Worm (Caenorhabditis elegans) whole organism, L1 larva: ENCODE measurements around the gene Y73B6BL.12.

ENCODE experiments used
- C04F5.9 ChIP-seq: sonication (generic microtip); optimal IDR thresholded peaks from 2 replicates; lab custom pipeline; 2016; ENCODE audit warnings: missing genetic modification characterization, missing compliant biosample characterization
- C16A3.4 ChIP-seq: fragments of 150-350 bp; optimal IDR thresholded peaks from 2 replicates; lab custom pipeline; 2014; ENCODE audit warnings: missing biosample characterization, missing genetic modification characterization
- C34B4.2 ChIP-seq: sonication (generic microtip); optimal IDR thresholded peaks from 2 replicates; lab custom pipeline; 2017; ENCODE audit warnings: mild to moderate bottlenecking, missing genetic modification characterization, missing compliant biosample characterization
- F16B12.6 ChIP-seq: fragments of 150-350 bp; optimal IDR thresholded peaks from 2 replicates; lab custom pipeline; 2014; ENCODE audit warnings: missing biosample characterization, missing genetic modification characterization
- aha-1 ChIP-seq: fragments of 150-350 bp; optimal IDR thresholded peaks from 2 replicates; lab custom pipeline; 2014; ENCODE audit warnings: missing biosample characterization, missing genetic modification characterization
- alr-1 ChIP-seq: fragments of 200-800 bp; sonication (Bioruptor generic); optimal IDR thresholded peaks from 2 replicates; lab custom pipeline; 2018; ENCODE audit warnings: borderline replicate concordance, mild to moderate bottlenecking, missing genetic modification characterization, missing compliant biosample characterization
- aly-2 ChIP-seq: fragments of 150-350 bp; optimal IDR thresholded peaks from 2 replicates; lab custom pipeline; 2014; ENCODE audit warnings: missing biosample characterization, missing genetic modification characterization
- ama-1 ChIP-seq: fragments of 150-350 bp; optimal IDR thresholded peaks from 2 replicates; lab custom pipeline; 2014
- ceh-63 ChIP-seq: fragments of 200-800 bp; sonication (Bioruptor generic); optimal IDR thresholded peaks from 2 replicates; lab custom pipeline; 2018; ENCODE audit warnings: mild to moderate bottlenecking, missing genetic modification characterization, missing compliant biosample characterization
- ceh-88 ChIP-seq: fragments of 200-800 bp; sonication (Bioruptor generic); IDR thresholded peaks from 2 replicates; pipeline ENCODE4 v1.3.6; 2022; ENCODE audit warnings: missing genetic modification characterization, missing compliant biosample characterization
- dpl-1 ChIP-seq, 3 experiments: fragments of 150-350 bp in 2 of 3; sonication (generic microtip) in 1 of 3; optimal IDR thresholded peaks; 2 replicates each; lab custom pipeline; 2014 to 2017; ENCODE audit warnings: missing biosample characterization in 3 of 3, missing genetic modification characterization in 3 of 3, missing genetic modification reagents in 3 of 3
- efl-1 ChIP-seq, 4 experiments: fragments of 150-350 bp; optimal IDR thresholded peaks in 3 of 4; peaks in 1 of 4; 1 replicate in 1 of 4; 2 replicates in 3 of 4; lab custom pipeline; 2014; ENCODE audit warnings: missing biosample characterization in 2 of 4, missing genetic modification characterization in 2 of 4, missing genetic modification reagents in 2 of 4
- elt-2 ChIP-seq: sonication (generic microtip); optimal IDR thresholded peaks from 2 replicates; lab custom pipeline; 2016; ENCODE audit warnings: missing genetic modification characterization, mild to moderate bottlenecking, inconsistent platforms, missing compliant biosample characterization, missing genetic modification reagents
- elt-3 ChIP-seq, 6 experiments: fragments of 150-350 bp in 1 of 6; sonication (generic microtip); optimal IDR thresholded peaks; 2 replicates each; lab custom pipeline; 2017 to 2018; ENCODE audit warnings: missing biosample characterization in 6 of 6, missing genetic modification characterization in 6 of 6, inconsistent platforms in 1 of 6
- ets-5 ChIP-seq: fragments of 200-800 bp; sonication (Bioruptor generic); IDR thresholded peaks from 2 replicates; pipeline ENCODE4 v1.3.6; 2022; ENCODE audit warnings: missing genetic modification characterization, missing compliant biosample characterization
- fos-1 ChIP-seq: fragments of 150-350 bp; optimal IDR thresholded peaks from 2 replicates; lab custom pipeline; 2014; ENCODE audit warnings: missing biosample characterization, missing genetic modification characterization
- hlh-17 ChIP-seq: fragments of 200-800 bp; sonication (Bioruptor generic); optimal IDR thresholded peaks from 2 replicates; lab custom pipeline; 2018; ENCODE audit warnings: missing genetic modification characterization, mild to moderate bottlenecking, missing compliant biosample characterization, moderate library complexity, borderline replicate concordance
- hpl-2 ChIP-seq: fragments of 150-350 bp; optimal IDR thresholded peaks from 2 replicates; lab custom pipeline; 2014; ENCODE audit warnings: missing biosample characterization, missing genetic modification reagents, missing genetic modification characterization
- irx-1 ChIP-seq: sonication (generic microtip); optimal IDR thresholded peaks from 2 replicates; lab custom pipeline; 2016; ENCODE audit warnings: missing genetic modification characterization, missing compliant biosample characterization
- lin-13 ChIP-seq: fragments of 150-350 bp; optimal IDR thresholded peaks from 2 replicates; lab custom pipeline; 2014; ENCODE audit warnings: missing biosample characterization, missing genetic modification reagents, missing genetic modification characterization
- lin-15B ChIP-seq: fragments of 150-350 bp; sonication (generic microtip); optimal IDR thresholded peaks from 3 replicates; lab custom pipeline; 2014; ENCODE audit warnings: missing biosample characterization, missing genetic modification characterization
- lin-35 ChIP-seq, 2 experiments: fragments of 150-350 bp; optimal IDR thresholded peaks; 2 replicates each; lab custom pipeline; 2014; ENCODE audit warnings: missing biosample characterization in 2 of 2, missing genetic modification characterization in 2 of 2, missing genetic modification reagents in 2 of 2
- lsy-2 ChIP-seq, 2 experiments: fragments of 150-350 bp; optimal IDR thresholded peaks; 2 replicates each; lab custom pipeline; 2014; ENCODE audit warnings: missing biosample characterization in 2 of 2, missing genetic modification characterization in 2 of 2
- mab-9 ChIP-seq: fragments of 200-800 bp; sonication (Bioruptor generic); IDR thresholded peaks from 2 replicates; pipeline ENCODE4 v1.3.6; 2022; ENCODE audit warnings: missing genetic modification reagents, missing genetic modification characterization, missing compliant biosample characterization
- mdl-1 ChIP-seq, 2 experiments: fragments of 150-350 bp; optimal IDR thresholded peaks; 2 replicates each; lab custom pipeline; 2014 to 2017; ENCODE audit warnings: missing biosample characterization in 2 of 2, missing genetic modification characterization in 2 of 2, inconsistent platforms in 1 of 2
- mef-2 ChIP-seq: fragments of 150-350 bp; optimal IDR thresholded peaks from 2 replicates; lab custom pipeline; 2014; ENCODE audit warnings: missing biosample characterization, missing genetic modification characterization
- mep-1 ChIP-seq: fragments of 150-350 bp; optimal IDR thresholded peaks from 2 replicates; lab custom pipeline; 2014; ENCODE audit warnings: missing biosample characterization, missing genetic modification characterization
- nhr-12 ChIP-seq: sonication (generic microtip); optimal IDR thresholded peaks from 2 replicates; lab custom pipeline; 2017; ENCODE audit warnings: missing biosample characterization, missing genetic modification characterization
- nhr-19 ChIP-seq: fragments of 200-800 bp; sonication (Bioruptor generic); conservative IDR thresholded peaks from 2 replicates; pipeline ENCODE4 v1.3.6; 2022; ENCODE audit warnings: missing genetic modification characterization, missing compliant biosample characterization
- nhr-20 ChIP-seq: sonication (generic microtip); optimal IDR thresholded peaks from 2 replicates; lab custom pipeline; 2016; ENCODE audit warnings: mild to moderate bottlenecking, missing genetic modification characterization, missing compliant biosample characterization
- nhr-47 ChIP-seq: sonication (generic microtip); optimal IDR thresholded peaks from 2 replicates; lab custom pipeline; 2016; ENCODE audit warnings: mild to moderate bottlenecking, missing genetic modification characterization, moderate library complexity, missing compliant biosample characterization
- nhr-76 ChIP-seq: sonication (generic microtip); optimal IDR thresholded peaks from 2 replicates; lab custom pipeline; 2017; ENCODE audit warnings: missing biosample characterization, missing genetic modification characterization
- nhr-84 ChIP-seq: sonication (generic microtip); optimal IDR thresholded peaks from 2 replicates; lab custom pipeline; 2017; ENCODE audit warnings: missing biosample characterization, missing genetic modification characterization
- nhr-85 ChIP-seq: sonication (generic microtip); peaks from one replicate; lab custom pipeline; 2016; ENCODE audit warnings: missing genetic modification characterization, inconsistent platforms, missing compliant biosample characterization
- nhr-90 ChIP-seq: sonication (generic microtip); optimal IDR thresholded peaks from 2 replicates; lab custom pipeline; 2016; ENCODE audit warnings: mild to moderate bottlenecking, missing genetic modification characterization, missing compliant biosample characterization; ENCODE audit not compliant: poor library complexity
- pax-3 ChIP-seq: fragments of 200-800 bp; sonication (Bioruptor generic); optimal IDR thresholded peaks from 2 replicates; lab custom pipeline; 2018; ENCODE audit warnings: mild to moderate bottlenecking, missing genetic modification characterization, moderate library complexity, missing compliant biosample characterization
- rnt-1 ChIP-seq: sonication (generic microtip); optimal IDR thresholded peaks from 2 replicates; lab custom pipeline; 2016; ENCODE audit warnings: mild to moderate bottlenecking, missing genetic modification characterization, moderate library complexity, missing compliant biosample characterization
- skn-1 ChIP-seq: fragments of 150-350 bp; optimal IDR thresholded peaks from 2 replicates; lab custom pipeline; 2014; ENCODE audit warnings: missing biosample characterization, missing genetic modification characterization
- snpc-4 ChIP-seq: fragments of 150-350 bp; optimal IDR thresholded peaks from 2 replicates; lab custom pipeline; 2014; ENCODE audit warnings: missing biosample characterization, missing genetic modification characterization
- snu-23 ChIP-seq: sonication (generic microtip); optimal IDR thresholded peaks from 2 replicates; lab custom pipeline; 2016; ENCODE audit warnings: missing genetic modification characterization, missing compliant biosample characterization
- sox-4 ChIP-seq: sonication (generic microtip); optimal IDR thresholded peaks from 2 replicates; lab custom pipeline; 2016; ENCODE audit warnings: missing genetic modification characterization, missing compliant biosample characterization
- sptf-1 ChIP-seq: fragments of 150-350 bp; optimal IDR thresholded peaks from 2 replicates; lab custom pipeline; 2014; ENCODE audit warnings: missing biosample characterization, missing genetic modification characterization
- sup-37 ChIP-seq: fragments of 200-800 bp; sonication (Bioruptor generic); optimal IDR thresholded peaks from 2 replicates; lab custom pipeline; 2018; ENCODE audit warnings: mild to moderate bottlenecking, missing genetic modification characterization, missing compliant biosample characterization
- swsn-7 ChIP-seq: sonication (generic microtip); optimal IDR thresholded peaks from 2 replicates; lab custom pipeline; 2016; ENCODE audit warnings: missing genetic modification characterization, missing compliant biosample characterization
- tlp-1 ChIP-seq: fragments of 150-350 bp; optimal IDR thresholded peaks from 2 replicates; lab custom pipeline; 2014; ENCODE audit warnings: missing biosample characterization, missing genetic modification characterization
- unc-130 ChIP-seq: fragments of 150-350 bp; optimal IDR thresholded peaks from 2 replicates; lab custom pipeline; 2017; ENCODE audit warnings: missing biosample characterization, missing genetic modification characterization, inconsistent platforms
- unc-30 ChIP-seq: sonication (generic microtip); optimal IDR thresholded peaks from 2 replicates; lab custom pipeline; 2017; ENCODE audit warnings: missing biosample characterization, missing genetic modification characterization
- unc-62 ChIP-seq: fragments of 150-350 bp; optimal IDR thresholded peaks from 2 replicates; lab custom pipeline; 2014; ENCODE audit warnings: missing biosample characterization, missing genetic modification reagents, missing genetic modification characterization
- unc-86 ChIP-seq: sonication (generic microtip); optimal IDR thresholded peaks from 2 replicates; lab custom pipeline; 2016; ENCODE audit warnings: missing genetic modification characterization, missing compliant biosample characterization
- unc-98 ChIP-seq: fragments of 200-800 bp; sonication (Bioruptor generic); IDR thresholded peaks from 2 replicates; pipeline ENCODE4 v1.3.6; 2022; ENCODE audit warnings: missing genetic modification characterization, missing compliant biosample characterization
- xbp-1 ChIP-seq: sonication (generic microtip); optimal IDR thresholded peaks from 2 replicates; lab custom pipeline; 2016; ENCODE audit warnings: missing genetic modification characterization, missing compliant biosample characterization
- zip-4 ChIP-seq: fragments of 200-800 bp; sonication (Bioruptor generic); optimal IDR thresholded peaks from 2 replicates; lab custom pipeline; 2018; ENCODE audit warnings: mild to moderate bottlenecking, missing genetic modification characterization, moderate library complexity, missing compliant biosample characterization
- ztf-4 ChIP-seq: fragments of 150-350 bp; optimal IDR thresholded peaks from 2 replicates; lab custom pipeline; 2014; ENCODE audit warnings: missing biosample characterization, missing genetic modification characterization

Gene Y73B6BL.12

DNA sequence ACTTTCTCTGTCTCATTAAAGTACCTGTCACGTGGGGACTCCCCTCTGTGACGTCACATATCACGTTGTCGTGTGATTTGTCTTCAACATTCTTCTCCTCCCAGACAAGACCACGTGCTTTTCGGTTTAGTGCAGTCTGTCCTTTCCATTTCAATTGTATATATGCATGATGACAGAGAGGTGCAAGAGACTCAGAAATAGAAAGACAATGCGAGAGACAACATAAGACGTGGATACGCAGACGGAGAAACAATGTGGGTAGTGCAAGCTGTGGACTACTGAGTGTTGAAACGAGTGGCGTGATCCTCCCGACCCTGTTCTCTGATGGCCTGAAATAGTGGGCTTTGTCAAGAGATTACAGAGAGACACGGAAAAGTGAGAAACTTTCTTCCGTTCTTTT is 19.5 kb upstream of the Y73B6BL.12 start:
- TF ChIP-seq snu-23 (GFP tag; lab: Kevin White, UChicago) (peak; percentile 97), hpl-2 (GFP tag; lab: Kevin White, UChicago) (peak; percentile 74), ceh-88 (GFP tag; lab: Robert Waterston, UW) (peak; percentile 85), aha-1 (tag; lab: Kevin White, UChicago) (peak; percentile 90), zip-4 (peak; percentile 68), elt-2 (tag; lab: Kevin White, UChicago) (peak; percentile 97), nhr-12 (tag; lab: Kevin White, UChicago) (no peak), C34B4.2 (peak; percentile 15), unc-30 (no peak), mdl-1 (tag; optimal IDR thresholded peaks at IDR 0.05; lab: Kevin White, UChicago) (peak; percentile 32 to 100), nhr-85 (tag; lab: Kevin White, UChicago) (peak; percentile 100), lin-35 (GFP tag; optimal IDR thresholded peaks at IDR 0.05; lab: Kevin White, UChicago) (peak; percentile 73 to 93), swsn-7 (tag; lab: Kevin White, UChicago) (peak; percentile 93), irx-1 (tag; lab: Kevin White, UChicago) (peak; percentile 94), pax-3 (tag; lab: Kevin White, UChicago) (peak; percentile 92), elt-3 (tag; optimal IDR thresholded peaks at IDR 0.05; lab: Kevin White, UChicago) (peak in 3 of 6 experiments; percentile 49 to 97 (median 92)), tlp-1 (tag; lab: Kevin White, UChicago) (no peak), ama-1 (peak; percentile 66), skn-1 (tag; lab: Kevin White, UChicago) (peak; percentile 94), ztf-4 (tag; lab: Kevin White, UChicago) (peak; percentile 98), nhr-76 (tag; lab: Kevin White, UChicago) (no peak), ceh-63 (GFP tag; lab: Kevin White, UChicago) (no peak), unc-62 (GFP tag; lab: Kevin White, UChicago) (no peak), unc-86 (tag; lab: Kevin White, UChicago) (peak; percentile 92), hlh-17 (GFP tag; lab: Kevin White, UChicago) (no peak), alr-1 (tag; lab: Kevin White, UChicago) (no peak), xbp-1 (tag; lab: Kevin White, UChicago) (peak; percentile 97), F16B12.6 (tag; lab: Kevin White, UChicago) (peak; percentile 41), lsy-2 (tag; optimal IDR thresholded peaks at IDR 0.05; lab: Kevin White, UChicago) (peak; percentile 91 to 92), rnt-1 (tag; lab: Kevin White, UChicago) (peak; percentile 88), C04F5.9 (tag; lab: Kevin White, UChicago) (peak; percentile 83), nhr-90 (peak; percentile 97), unc-130 (tag; lab: Kevin White, UChicago) (peak; percentile 79), aly-2 (tag; lab: Kevin White, UChicago) (no peak), nhr-19 (GFP tag; lab: Robert Waterston, UW) (peak; percentile 95), mep-1 (tag; lab: Kevin White, UChicago) (peak; percentile 99), lin-15B (peak; percentile 22), mef-2 (tag; lab: Kevin White, UChicago) (peak; percentile 34), sup-37 (GFP tag; lab: Kevin White, UChicago) (peak; percentile 90), nhr-84 (tag; lab: Kevin White, UChicago) (no peak), efl-1 (optimal IDR thresholded peaks at IDR 0.05; lab: Kevin White, UChicago) (peak; percentile 85 to 89), efl-1 (GFP tag; optimal IDR thresholded peaks at IDR 0.05 in 1 of 2; lab: Kevin White, UChicago) (peak; percentile 72 to 97), C16A3.4 (peak; percentile 88), nhr-47 (tag; lab: Kevin White, UChicago) (peak; percentile 97), snpc-4 (tag; lab: Kevin White, UChicago) (peak; percentile 84), lin-13 (GFP tag; lab: Kevin White, UChicago) (peak; percentile 87), dpl-1 (GFP tag; optimal IDR thresholded peaks at IDR 0.05; lab: Kevin White, UChicago) (peak; percentile 74 to 80 (median 76)), sptf-1 (tag; lab: Kevin White, UChicago) (no peak), nhr-20 (tag; lab: Kevin White, UChicago) (peak; percentile 99), ets-5 (no peak), mab-9 (peak; percentile 88), fos-1 (peak; percentile 46), sox-4 (tag; lab: Kevin White, UChicago) (peak; percentile 87), unc-98 (peak; percentile 64; the same call in 1 of the 2 replicates)
